Worm (Caenorhabditis elegans): ENCODE measurements around the gene EEED8.4.

ce11 chrII:5398779-5399178, 10.3 kb upstream of the EEED8.4 start, which contains the start of gene fbxl-3:
- TF ChIP-seq tbx-37 (GFP tag; conservative IDR thresholded peaks at IDR 0.05) = no peak
- no peak for TF ChIP-seq pes-1 (GFP tag; IDR thresholded peaks at IDR 0.05)
- no peak for TF ChIP-seq ama-1 (optimal IDR thresholded peaks at IDR 0.05)
- TF ChIP-seq tra-4 (tag; optimal IDR thresholded peaks at IDR 0.05) = no peak
- no peak for TF ChIP-seq B0310.2 (tag; optimal IDR thresholded peaks at IDR 0.05)
- TF ChIP-seq flt-1 (GFP tag; IDR thresholded peaks at IDR 0.05) = no peak
- TF ChIP-seq hmbx-1 (tag; optimal IDR thresholded peaks at IDR 0.05) = no peak
- TF ChIP-seq sea-1 (GFP tag; conservative IDR thresholded peaks at IDR 0.05) = no peak
